Fruit fly (Drosophila melanogaster) whole organism, adult: Measurements from ENCODE around the gene Nek2.

ENCODE experiments used
- CG12768 ChIP-seq: fragments of 200-800 bp; sonication (Bioruptor generic); optimal IDR thresholded peaks from 2 replicates; lab custom pipeline; 2017; ENCODE audit warnings: missing biosample characterization, missing genetic modification characterization, mild to moderate bottlenecking, moderate library complexity, missing genetic modification reagents
- cnc ChIP-seq, 2 experiments: fragments of >200 bp; optimal IDR thresholded peaks; 2 replicates each; lab custom pipeline; 2017
- pad ChIP-seq: fragments of 200-800 bp; sonication (Bioruptor generic); optimal IDR thresholded peaks from 3 replicates; lab custom pipeline; 2017; ENCODE audit warnings: missing biosample characterization, missing genetic modification characterization, mild to moderate bottlenecking, moderate library complexity, missing genetic modification reagents

DNA sequence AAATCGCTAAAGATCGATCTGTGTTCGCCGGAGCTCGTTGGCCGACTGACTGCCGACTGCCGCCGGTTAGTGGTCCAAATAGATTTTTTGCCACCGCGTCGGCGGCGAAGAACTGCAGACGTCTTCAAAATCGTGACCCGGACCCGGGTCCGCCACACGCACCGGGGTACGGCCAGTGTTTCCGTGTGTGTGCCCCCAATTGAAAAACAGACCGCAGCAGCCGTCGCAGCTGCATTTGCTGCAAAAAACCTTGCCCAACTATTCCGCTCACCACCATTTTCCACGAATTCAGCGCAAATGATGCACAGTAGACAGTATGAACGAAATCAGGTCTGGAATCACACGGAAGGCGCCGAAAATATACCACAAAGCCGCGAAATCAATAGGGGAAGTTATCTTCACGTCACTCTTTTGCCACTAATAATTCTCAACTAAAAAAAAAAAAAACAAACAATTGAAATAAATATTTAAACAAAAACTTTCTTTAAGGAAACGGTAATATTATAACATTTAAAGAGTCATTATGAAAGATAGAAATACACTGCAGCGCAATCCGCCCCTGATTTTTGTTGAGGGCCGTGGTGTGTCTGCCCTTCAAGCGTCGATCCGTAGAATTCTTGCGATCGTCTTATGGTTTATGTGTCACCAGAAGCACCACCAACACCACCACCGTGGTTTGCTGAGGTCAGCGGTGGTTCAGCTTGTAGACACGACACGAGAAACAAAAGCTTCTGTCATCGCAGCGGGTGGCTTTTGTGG, 18.1 kb downstream of the Nek2 start, which contains the start of gene dec:
- no peak for TF ChIP-seq CG12768 (GFP tag; lab: Kevin White, UChicago)
- peak; percentile 17 for TF ChIP-seq pad
- TF ChIP-seq cnc (optimal IDR thresholded peaks at IDR 0.05; lab: Kevin White, UChicago), result no peak
